Fruit fly (Drosophila melanogaster) S2 (cell line): ENCODE measurements around the gene Gagr.

ENCODE experiments used
- CG8478 ChIP-seq: fragments of >200 bp; optimal IDR thresholded peaks from 2 replicates; lab custom pipeline; 2018
- CTCF ChIP-seq, 2 experiments: fragments of >200 bp; optimal IDR thresholded peaks; 2 replicates each; lab custom pipeline; 2018

Gene Gagr

dm6 chr3L:16394506-16394905 is at the start of gene Gagr:
Gene Gagr (plus strand): TSS chr3L:16394586.
- TF ChIP-seq CG8478, result no peak
- no peak for TF ChIP-seq CTCF (optimal IDR thresholded peaks at IDR 0.05; lab: Kevin White, UChicago)

dm6 chr3L:16346023-16346422 is 48.4 kb upstream of the Gagr start, which contains the start of gene CG33257:
Gene CG33257 (plus strand): TSS chr3L:16346323.
- TF ChIP-seq CG8478 (no peak), CTCF (optimal IDR thresholded peaks at IDR 0.05; lab: Kevin White, UChicago) (no peak)

DNA sequence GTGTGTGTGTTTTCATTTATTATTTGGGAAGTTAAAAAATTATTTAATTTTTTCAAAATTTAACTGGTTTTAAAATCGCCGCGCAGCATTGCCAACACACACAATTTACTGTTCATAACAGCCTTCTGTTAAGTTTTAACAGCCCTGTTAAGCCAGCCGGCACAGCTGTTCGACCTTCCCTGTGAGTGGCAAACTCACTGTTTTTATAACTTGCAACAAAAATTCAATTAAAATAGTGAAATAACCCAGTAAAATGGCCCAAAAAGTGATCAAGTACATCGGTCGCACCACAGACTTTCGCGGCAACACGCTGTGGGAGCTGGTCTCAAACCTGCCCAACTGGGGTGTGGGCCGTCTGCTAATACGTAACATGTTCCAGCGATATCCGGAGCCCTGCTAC is 46.5 kb upstream of the Gagr start, which contains the start of gene mRpS34:
Gene mRpS34 (plus strand): TSS at position 161 of the 400 bp plus-strand sequence.
- TF ChIP-seq CG8478 (no peak), CTCF (optimal IDR thresholded peaks at IDR 0.05; lab: Kevin White, UChicago) (no peak)

- TF ChIP-seq CG8478 (no peak), CTCF (optimal IDR thresholded peaks at IDR 0.05; lab: Kevin White, UChicago) (no peak)
Measured at dm6 chr3L:16349686-16350085, 44.7 kb upstream of the Gagr start.

dm6 chr3L:16351770-16352429 is 42.5 kb upstream of the Gagr start, which contains the start of the genes Golgin104 and Tcs3:
Gene Golgin104 (minus strand): TSS chr3L:16351951.
Gene Tcs3 (plus strand): TSS chr3L:16351991.
- TF ChIP-seq CG8478 (no peak), CTCF (optimal IDR thresholded peaks at IDR 0.05; lab: Kevin White, UChicago) (no peak)

DNA sequence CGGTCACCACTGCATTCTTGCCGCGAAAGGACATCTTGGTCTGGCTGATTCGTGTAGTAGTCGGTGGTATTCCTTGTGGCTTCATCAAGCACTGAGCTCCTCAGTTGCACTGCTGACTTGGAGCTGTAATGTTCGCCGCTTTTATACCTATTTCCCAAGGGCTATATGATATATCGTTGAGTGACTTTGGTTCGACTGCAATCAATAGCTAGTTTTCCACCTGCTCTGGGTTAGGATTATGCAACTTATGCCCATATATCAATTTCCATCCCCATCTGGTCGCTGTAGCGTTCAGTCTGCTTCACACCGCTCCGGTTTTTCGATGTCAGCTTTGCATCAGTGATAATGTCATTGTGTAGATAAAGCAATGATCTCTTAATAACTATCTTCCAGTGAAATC is 40.2 kb upstream of the Gagr start, which contains the start of gene Pdh:
Gene Pdh (minus strand): TSS at position 101 of the 400 bp plus-strand sequence.
- TF ChIP-seq CG8478, result no peak
- TF ChIP-seq CTCF (optimal IDR thresholded peaks at IDR 0.05; lab: Kevin White, UChicago), result no peak

DNA sequence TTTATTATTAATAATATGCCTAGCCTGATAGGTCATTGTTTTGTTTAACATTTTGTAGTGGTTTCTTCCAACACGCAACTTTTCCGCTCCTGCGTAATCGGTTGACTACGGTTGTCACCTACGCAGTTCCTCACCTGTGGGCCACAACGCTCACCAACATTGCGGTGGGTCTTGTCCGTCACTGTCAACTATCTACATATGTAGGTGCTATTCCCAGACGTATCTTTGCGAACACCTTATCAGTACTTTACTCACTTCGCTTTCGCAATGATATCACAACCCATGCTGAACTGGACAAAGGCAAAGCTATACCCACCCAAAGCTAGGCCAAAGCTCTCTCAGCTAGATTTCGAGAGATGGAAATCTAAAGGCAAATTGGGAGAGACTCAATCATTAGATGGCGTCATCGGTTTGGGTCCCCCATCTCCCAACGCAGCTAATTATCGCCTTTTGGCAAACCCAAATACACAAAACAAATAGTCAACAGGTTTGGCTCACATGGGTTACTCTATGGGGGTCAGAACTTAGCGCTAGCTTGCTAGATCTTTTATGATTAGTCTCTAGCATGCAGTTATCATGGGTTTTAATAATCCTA is 38.1 kb upstream of the Gagr start:
- TF ChIP-seq CTCF (optimal IDR thresholded peaks at IDR 0.05; lab: Kevin White, UChicago) (no peak), CG8478 (no peak)

DNA sequence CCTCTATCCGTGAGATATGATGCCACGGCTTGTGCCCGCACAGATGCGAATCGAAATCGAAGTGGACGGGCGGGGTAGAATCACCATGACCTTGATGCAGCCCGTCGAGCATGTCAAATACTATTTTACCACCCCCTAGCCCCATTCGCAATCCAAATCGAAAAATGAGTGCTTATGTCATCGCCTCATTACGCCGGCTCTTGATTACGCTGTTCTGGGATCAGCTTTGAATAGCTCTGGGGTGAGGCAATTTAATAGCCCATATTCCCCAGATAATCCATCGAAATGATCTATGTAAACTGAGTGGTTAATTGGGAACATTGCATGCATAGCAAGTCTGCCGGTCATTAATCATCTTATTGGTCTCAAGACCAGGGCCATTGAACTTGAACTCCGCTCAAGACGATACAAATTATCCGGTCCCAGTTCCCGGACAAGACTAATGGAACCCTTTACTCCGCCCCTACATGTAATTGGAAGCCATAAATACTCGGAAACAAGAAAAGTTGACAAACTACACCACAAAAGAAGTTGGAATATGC is 37.1 kb upstream of the Gagr start:
- TF ChIP-seq CG8478, result no peak
- TF ChIP-seq CTCF (optimal IDR thresholded peaks at IDR 0.05; lab: Kevin White, UChicago), result no peak

DNA sequence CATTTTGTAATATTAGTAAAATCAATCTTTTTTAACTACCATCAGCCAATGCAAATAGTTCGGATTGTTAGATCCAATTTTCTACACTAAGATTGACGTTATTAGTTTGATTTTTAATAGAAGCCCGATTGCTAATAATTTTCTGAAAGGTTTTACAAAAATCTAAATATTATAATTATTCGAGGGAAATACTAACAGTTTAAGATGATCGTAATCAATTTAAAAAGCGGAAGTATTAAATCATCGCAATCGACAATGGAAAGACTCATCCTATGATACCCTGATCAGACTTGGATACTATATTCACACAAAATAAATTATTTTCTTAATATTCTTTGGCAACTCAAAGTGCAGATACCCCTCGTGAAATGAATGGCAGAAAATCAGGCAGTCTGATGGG is 36.5 kb upstream of the Gagr start:
- TF ChIP-seq CTCF (optimal IDR thresholded peaks at IDR 0.05; lab: Kevin White, UChicago), result no peak
- no peak for TF ChIP-seq CG8478

DNA sequence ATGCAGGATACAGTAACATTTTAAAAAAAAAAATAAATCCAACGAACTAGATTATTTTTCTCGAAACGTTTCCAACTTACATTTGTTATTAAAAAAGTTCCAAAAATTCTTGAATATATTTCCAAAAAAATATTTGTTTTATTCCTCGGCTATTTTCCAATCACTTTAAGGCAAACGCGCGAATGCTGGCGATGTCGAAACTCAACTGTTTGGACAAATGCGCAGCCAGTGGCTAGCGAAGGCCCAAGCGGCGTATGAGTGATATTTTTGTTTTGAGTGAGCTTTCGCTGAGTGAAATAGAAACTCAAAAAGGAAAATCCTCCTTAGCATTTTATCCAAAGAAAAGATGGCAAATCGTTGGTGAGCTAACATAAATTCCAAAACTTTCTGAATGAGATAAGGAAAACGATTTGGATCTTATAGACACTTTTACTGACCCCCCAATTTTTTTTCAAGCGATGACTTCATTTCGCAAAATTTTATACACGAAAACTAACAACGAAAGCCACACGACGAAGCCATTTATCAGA is 35.1 kb upstream of the Gagr start, which contains the start of gene ringer:
Gene ringer (minus strand): TSS at position 210 of the 530 bp plus-strand sequence.
- TF ChIP-seq CG8478 (no peak), CTCF (optimal IDR thresholded peaks at IDR 0.05; lab: Kevin White, UChicago) (no peak)

DNA sequence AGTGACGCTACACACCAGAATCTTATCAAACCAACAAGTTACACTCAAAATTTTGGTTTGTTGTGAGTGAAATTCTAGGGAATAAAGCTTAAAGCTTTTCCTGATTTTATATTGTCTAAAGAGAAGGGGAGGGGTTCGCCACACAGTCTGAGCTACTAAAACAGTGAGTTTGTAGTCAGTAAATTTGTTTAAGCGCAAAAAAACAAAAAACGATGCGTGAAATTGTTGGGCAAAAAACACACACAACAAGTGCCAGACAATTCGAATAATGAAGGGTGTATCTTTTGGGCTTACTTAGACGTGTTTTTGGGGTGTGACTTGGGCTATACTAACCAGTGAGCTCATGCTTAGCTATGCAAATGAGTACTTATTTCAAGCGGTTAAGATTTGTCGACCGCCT is 34.6 kb upstream of the Gagr start:
- TF ChIP-seq CTCF (optimal IDR thresholded peaks at IDR 0.05; lab: Kevin White, UChicago) (no peak), CG8478 (no peak)

dm6 chr3L:16361200-16361815 is 33.1 kb upstream of the Gagr start:
- TF ChIP-seq CTCF (optimal IDR thresholded peaks at IDR 0.05; lab: Kevin White, UChicago) (no peak), CG8478 (no peak)

- TF ChIP-seq CTCF (optimal IDR thresholded peaks at IDR 0.05; lab: Kevin White, UChicago), result no peak
- TF ChIP-seq CG8478, result no peak
Measured at dm6 chr3L:16362119-16362653, 32.2 kb upstream of the Gagr start, which contains the start of gene Cpr72Ea. Gene Cpr72Ea (plus strand): TSS chr3L:16362603.

dm6 chr3L:16364182-16364581 is 30.2 kb upstream of the Gagr start:
- TF ChIP-seq CG8478, result no peak
- TF ChIP-seq CTCF (optimal IDR thresholded peaks at IDR 0.05; lab: Kevin White, UChicago), result no peak

dm6 chr3L:16364599-16364998 is 29.8 kb upstream of the Gagr start, which contains the start of gene Cpr72Eb:
Gene Cpr72Eb (plus strand): TSS chr3L:16364899.
- TF ChIP-seq CG8478 (no peak), CTCF (optimal IDR thresholded peaks at IDR 0.05; lab: Kevin White, UChicago) (no peak)
